Fruit fly (Drosophila melanogaster) whole organism, adult: Measurements from ENCODE around the gene Ipp.

Experiments
- CG12768 ChIP-seq: fragments of 200-800 bp; sonication (Bioruptor generic); optimal IDR thresholded peaks from 2 replicates; lab custom pipeline; 2017; ENCODE audit warnings: missing biosample characterization, missing genetic modification characterization, mild to moderate bottlenecking, moderate library complexity, missing genetic modification reagents
- CG1620 ChIP-seq: fragments of 200-800 bp; sonication (Bioruptor generic); optimal IDR thresholded peaks from 2 replicates; lab custom pipeline; 2016; ENCODE audit warnings: missing biosample characterization, missing genetic modification characterization
- CG7045 ChIP-seq: fragments of 200-800 bp; sonication (Bioruptor generic); optimal IDR thresholded peaks from 2 replicates; lab custom pipeline; 2017; ENCODE audit warnings: missing biosample characterization, mild to moderate bottlenecking, missing genetic modification characterization
- CG7101 ChIP-seq: fragments of 200-800 bp; sonication (Bioruptor generic); optimal IDR thresholded peaks from 2 replicates; lab custom pipeline; 2018; ENCODE audit warnings: missing biosample characterization, mild to moderate bottlenecking, missing genetic modification characterization, moderate library complexity
- Clk ChIP-seq: fragments of 200-800 bp; sonication (Bioruptor generic); optimal IDR thresholded peaks from 2 replicates; lab custom pipeline; 2017; ENCODE audit warnings: missing biosample characterization, missing genetic modification characterization
- Crg-1 ChIP-seq: fragments of 200-800 bp; sonication (Bioruptor generic); optimal IDR thresholded peaks from 2 replicates; lab custom pipeline; 2016; ENCODE audit warnings: missing biosample characterization, missing genetic modification characterization
- Mnt ChIP-seq: fragments of 200-800 bp; sonication (Bioruptor generic); optimal IDR thresholded peaks from 2 replicates; lab custom pipeline; 2016; ENCODE audit warnings: missing biosample characterization, mild to moderate bottlenecking, missing genetic modification characterization
- bab1 ChIP-seq: fragments of 200-800 bp; sonication (Bioruptor generic); optimal IDR thresholded peaks from 3 replicates; lab custom pipeline; 2019; ENCODE audit warnings: missing biosample characterization, mild to moderate bottlenecking, missing genetic modification characterization, moderate library complexity
- cic ChIP-seq: fragments of 200-800 bp; sonication (Bioruptor generic); optimal IDR thresholded peaks from 2 replicates; lab custom pipeline; 2017; ENCODE audit warnings: missing biosample characterization, mild to moderate bottlenecking, missing genetic modification characterization, moderate library complexity
- kay ChIP-seq: fragments of 200-800 bp; sonication (Bioruptor generic); peaks from one replicate; lab custom pipeline; 2016; ENCODE audit warnings: missing biosample characterization, missing genetic modification characterization, borderline replicate concordance
- ovo ChIP-seq: fragments of 200-800 bp; sonication (Bioruptor generic); optimal IDR thresholded peaks from 2 replicates; lab custom pipeline; 2016; ENCODE audit warnings: missing biosample characterization, missing genetic modification characterization
- pad ChIP-seq: fragments of 200-800 bp; sonication (Bioruptor generic); optimal IDR thresholded peaks from 3 replicates; lab custom pipeline; 2017; ENCODE audit warnings: missing biosample characterization, missing genetic modification characterization, mild to moderate bottlenecking, moderate library complexity, missing genetic modification reagents

DNA sequence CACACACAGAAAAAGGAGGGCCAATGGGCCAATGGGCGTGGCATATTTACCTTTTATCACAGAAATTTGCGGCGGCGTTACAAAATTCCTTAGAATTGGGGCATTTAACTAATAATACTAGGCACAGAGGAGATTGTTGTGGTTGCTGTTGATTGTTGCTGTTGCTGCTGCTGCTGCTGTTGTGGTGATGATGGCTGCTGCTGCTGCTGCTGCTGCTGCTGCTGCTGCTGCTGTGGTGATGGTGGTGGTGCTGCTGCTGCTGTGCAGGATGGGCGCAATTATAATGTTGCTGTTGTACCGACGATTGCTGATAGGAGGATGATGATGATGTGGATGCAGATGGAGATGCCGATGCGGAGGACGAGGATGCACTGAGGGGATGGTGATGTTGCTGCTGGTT lies 23.0 kb downstream of the Ipp start:
- TF ChIP-seq pad (GFP tag; lab: Kevin White, UChicago): no peak
- no peak for TF ChIP-seq kay (GFP tag; lab: Kevin White, UChicago)
- TF ChIP-seq Crg-1 (GFP tag; lab: Kevin White, UChicago): no peak
- TF ChIP-seq CG1620 (GFP tag; lab: Kevin White, UChicago): no peak
- TF ChIP-seq ovo (GFP tag; lab: Kevin White, UChicago): no peak
- no peak for TF ChIP-seq CG12768 (GFP tag; lab: Kevin White, UChicago)
- no peak for TF ChIP-seq cic (GFP tag; lab: Kevin White, UChicago)
- TF ChIP-seq CG7101 (tag; lab: Kevin White, UChicago): no peak
- no peak for TF ChIP-seq Clk
- TF ChIP-seq bab1 (GFP tag; lab: Kevin White, UChicago): no peak
- TF ChIP-seq CG7045 (GFP tag; lab: Kevin White, UChicago): no peak
- no peak for TF ChIP-seq Mnt (GFP tag; lab: Kevin White, UChicago)
